Fruit fly (Drosophila melanogaster): ENCODE data around the gene Amnionless.

Gene Amnionless

dm6 chr2L:283071-283482 lies 5.9 kb downstream of the Amnionless start, which contains the start of gene CG11601 (continued):
- TF ChIP-seq unc-4 (GFP tag; IDR thresholded peaks at IDR 0.05; ENCODE audit: partially characterized antibody) (0 out of 2 replicates have a peak, but pooled peaks have one; percentile 24), pum (GFP tag; optimal IDR thresholded peaks at IDR 0.05) (no peak), CG1647 (GFP tag; optimal IDR thresholded peaks at IDR 0.05) (no peak), CG8924 (tag; optimal IDR thresholded peaks at IDR 0.05) (peak; percentile 13), CG17829 (tag; optimal IDR thresholded peaks at IDR 0.05) (peak; percentile 34), HmgZ (tag; optimal IDR thresholded peaks at IDR 0.05) (peak; percentile 55), kay (GFP tag; optimal IDR thresholded peaks at IDR 0.05) (peak; percentile 21), grau (tag; optimal IDR thresholded peaks at IDR 0.05) (peak; percentile 40), CG10431 (GFP tag; optimal IDR thresholded peaks at IDR 0.05) (no peak), HHEX (GFP tag; optimal IDR thresholded peaks at IDR 0.05) (peak; percentile 9), CG17612 (GFP tag; IDR thresholded peaks at IDR 0.05) (no peak), CG11247 (GFP tag; IDR thresholded peaks at IDR 0.05) (peak; percentile 18; the same call in 1 of the 2 replicates), vfl (GFP tag; optimal IDR thresholded peaks at IDR 0.05) (peak; percentile 18), CG1602 (GFP tag; optimal IDR thresholded peaks at IDR 0.05) (no peak), lilli (GFP tag; optimal IDR thresholded peaks at IDR 0.05) (peak; percentile 68), CG17568 (GFP tag; optimal IDR thresholded peaks at IDR 0.05) (no peak), Mes4 (GFP tag; optimal IDR thresholded peaks at IDR 0.05) (peak; percentile 20), CG30431 (GFP tag; optimal IDR thresholded peaks at IDR 0.05) (no peak), kni (GFP tag; optimal IDR thresholded peaks at IDR 0.05) (peak; percentile 24), CG11695 (GFP tag; IDR thresholded peaks at IDR 0.05) (0 out of 3 replicates have a peak, but pooled peaks have one; percentile 25), ttk (GFP tag; IDR thresholded peaks at IDR 0.05) (no peak), lbe (GFP tag; optimal IDR thresholded peaks at IDR 0.05) (no peak), CG31365 (tag; optimal IDR thresholded peaks at IDR 0.05) (peak; percentile 27), PHDP (tag; optimal IDR thresholded peaks at IDR 0.05) (peak; percentile 47), CG17328 (GFP tag; IDR thresholded peaks at IDR 0.05) (peak; percentile 53; the same call in 1 of the 2 replicates), CoRest (tag; optimal IDR thresholded peaks at IDR 0.05) (peak; percentile 39), al (GFP tag; IDR thresholded peaks at IDR 0.05) (no peak), CG3281 (GFP tag; optimal IDR thresholded peaks at IDR 0.05) (peak; percentile 26), corto (GFP tag; optimal IDR thresholded peaks at IDR 0.05) (no peak), CG2889 (GFP tag; IDR thresholded peaks at IDR 0.05) (no peak), Doc2 (GFP tag; IDR thresholded peaks at IDR 0.05) (0 out of 2 replicates have a peak, but pooled peaks have one; percentile 25), bab2 (GFP tag; optimal IDR thresholded peaks at IDR 0.05) (no peak), Rx (GFP tag; IDR thresholded peaks at IDR 0.05) (0 out of 2 replicates have a peak, but pooled peaks have one; percentile 12), ken (GFP tag; IDR thresholded peaks at IDR 0.05) (peak; percentile 63; the same call in 2 of the 3 replicates), Eip74EF (GFP tag; optimal IDR thresholded peaks at IDR 0.05) (peak in 1 of 2 experiments; percentile 57), CG9727 (GFP tag; optimal IDR thresholded peaks at IDR 0.05) (peak; percentile 1), CG10274 (GFP tag; optimal IDR thresholded peaks at IDR 0.05) (no peak), hbn (GFP tag; IDR thresholded peaks at IDR 0.05; ENCODE audit: partially characterized antibody) (peak; percentile 25; the same call in 1 of the 2 replicates), HLH54F (GFP tag; optimal IDR thresholded peaks at IDR 0.05) (peak; percentile 34), CG15011 (GFP tag; optimal IDR thresholded peaks at IDR 0.05) (no peak), CG2712 (tag; optimal IDR thresholded peaks at IDR 0.05) (peak; percentile 46), Gug (GFP tag; IDR thresholded peaks at IDR 0.05) (peak; percentile 21; the same call in 1 of the 4 replicates), CG2116 (GFP tag; optimal IDR thresholded peaks at IDR 0.05) (peak; percentile 52), Ets97D (GFP tag; optimal IDR thresholded peaks at IDR 0.05) (peak; percentile 53), Ada2b (GFP tag; IDR thresholded peaks at IDR 0.05) (no peak), Hr78 (GFP tag; optimal IDR thresholded peaks at IDR 0.05) (peak in 1 of 2 experiments; percentile 1), CG42726 (GFP tag; IDR thresholded peaks at IDR 0.05; ENCODE audit: partially characterized antibody) (0 out of 2 replicates have a peak, but pooled peaks have one; percentile 40), CG13424 (tag; optimal IDR thresholded peaks at IDR 0.05) (peak; percentile 58), row (GFP tag; IDR thresholded peaks at IDR 0.05) (peak; percentile 83), Fer1 (GFP tag; optimal IDR thresholded peaks at IDR 0.05) (peak; percentile 29)
